Fruit fly (Drosophila melanogaster) whole organism, embryonic: ENCODE results near the gene CG43658.

ENCODE experiments used
- Abd-B ChIP-seq: fragments of 200-800 bp; sonication (Bioruptor generic); optimal IDR thresholded peaks from 2 replicates; lab custom pipeline; 2018; ENCODE audit warnings: missing biosample characterization, mild to moderate bottlenecking, missing genetic modification characterization, moderate library complexity
- Awh ChIP-seq: fragments of 200-800 bp; sonication (Bioruptor generic); IDR thresholded peaks from 2 replicates; pipeline ENCODE4, ENCODE4 v1.3.6; 2022; ENCODE audit warnings: missing biosample characterization, missing genetic modification characterization
- CG10209 ChIP-seq: fragments of 200-800 bp; sonication (Bioruptor generic); optimal IDR thresholded peaks from 3 replicates; lab custom pipeline; 2017; ENCODE audit warnings: missing biosample characterization, mild to moderate bottlenecking, missing genetic modification characterization, missing genetic modification reagents
- CG11093 ChIP-seq: fragments of 200-800 bp; sonication (Bioruptor generic); IDR thresholded peaks from 3 replicates; pipeline ENCODE4 v1.3.6; 2022; ENCODE audit warnings: missing biosample characterization, missing genetic modification characterization
- CG11456 ChIP-seq: fragments of 200-800 bp; sonication (Bioruptor generic); IDR thresholded peaks from 3 replicates; pipeline ENCODE4 v1.3.6; 2022; ENCODE audit warnings: missing biosample characterization, missing genetic modification characterization
- CG1233 ChIP-seq: fragments of 200-800 bp; sonication (Bioruptor generic); optimal IDR thresholded peaks from 4 replicates; lab custom pipeline; 2018; ENCODE audit warnings: missing biosample characterization, mild to moderate bottlenecking, missing genetic modification characterization
- CG12942 ChIP-seq: fragments of 200-800 bp; sonication (Bioruptor generic); optimal IDR thresholded peaks from 3 replicates; lab custom pipeline; 2016; ENCODE audit warnings: missing biosample characterization, missing genetic modification characterization
- CG14860 ChIP-seq: fragments of 200-800 bp; sonication (Bioruptor generic); IDR thresholded peaks from 3 replicates; pipeline ENCODE4 v1.3.6; 2022; ENCODE audit warnings: missing biosample characterization, missing genetic modification characterization; ENCODE audit not compliant: partially characterized antibody
- CG15011 ChIP-seq: fragments of 200-800 bp; sonication (Bioruptor generic); optimal IDR thresholded peaks from 3 replicates; lab custom pipeline; 2018; ENCODE audit warnings: missing biosample characterization, mild to moderate bottlenecking, missing genetic modification characterization
- CG1529 ChIP-seq: fragments of 200-800 bp; sonication (Bioruptor generic); optimal IDR thresholded peaks from 3 replicates; lab custom pipeline; 2018; ENCODE audit warnings: missing biosample characterization, missing genetic modification characterization
- CG15601 ChIP-seq: fragments of 200-800 bp; sonication (Bioruptor generic); optimal IDR thresholded peaks from 3 replicates; lab custom pipeline; 2019; ENCODE audit warnings: missing biosample characterization, mild to moderate bottlenecking, missing genetic modification characterization, moderate library complexity
- CG16813 ChIP-seq: fragments of 200-800 bp; sonication (Bioruptor generic); IDR thresholded peaks from 3 replicates; pipeline ENCODE4 v1.3.6; 2022; ENCODE audit warnings: missing biosample characterization, missing genetic modification characterization; ENCODE audit not compliant: partially characterized antibody
- CG17385 ChIP-seq: fragments of 200-800 bp; sonication (Bioruptor generic); optimal IDR thresholded peaks from 3 replicates; lab custom pipeline; 2018; ENCODE audit warnings: missing biosample characterization, mild to moderate bottlenecking, missing genetic modification characterization
- CG18262 ChIP-seq: fragments of 200-800 bp; optimal IDR thresholded peaks from 3 replicates; lab custom pipeline; 2019; ENCODE audit warnings: missing biosample characterization, mild to moderate bottlenecking, missing genetic modification characterization, moderate library complexity
- CG2129 ChIP-seq: fragments of 200-800 bp; sonication (Bioruptor generic); IDR thresholded peaks from 2 replicates; pipeline ENCODE4 v1.3.6; 2022; ENCODE audit warnings: missing biosample characterization, missing genetic modification characterization; ENCODE audit not compliant: partially characterized antibody
- CG2889 ChIP-seq: fragments of 200-800 bp; sonication (Bioruptor generic); IDR thresholded peaks from 3 replicates; pipeline ENCODE4 v1.3.6; 2022; ENCODE audit warnings: missing biosample characterization, missing genetic modification characterization
- CG3163 ChIP-seq: fragments of 200-800 bp; sonication (Bioruptor generic); optimal IDR thresholded peaks from 3 replicates; lab custom pipeline; 2016; ENCODE audit warnings: missing biosample characterization, missing genetic modification characterization
- CG3281 ChIP-seq: fragments of 200-800 bp; sonication (Bioruptor generic); optimal IDR thresholded peaks from 3 replicates; lab custom pipeline; 2017; ENCODE audit warnings: missing biosample characterization, mild to moderate bottlenecking, missing genetic modification characterization
- CG3726 ChIP-seq: fragments of 200-800 bp; sonication (Bioruptor generic); IDR thresholded peaks from 3 replicates; pipeline ENCODE4, ENCODE4 v1.3.6; 2022; ENCODE audit warnings: missing biosample characterization, missing genetic modification characterization
- CG3847 ChIP-seq: fragments of 200-800 bp; sonication (Bioruptor generic); IDR thresholded peaks from 2 replicates; pipeline ENCODE4 v1.3.6; 2022; ENCODE audit warnings: missing biosample characterization, missing genetic modification characterization
- CG42726 ChIP-seq: fragments of 200-800 bp; sonication (Bioruptor generic); IDR thresholded peaks from 2 replicates; pipeline ENCODE4 v1.3.6; 2022; ENCODE audit warnings: missing biosample characterization, missing genetic modification characterization; ENCODE audit not compliant: partially characterized antibody
- CG5953 ChIP-seq: fragments of 200-800 bp; sonication (Bioruptor generic); IDR thresholded peaks from 2 replicates; pipeline ENCODE4 v1.3.6; 2022; ENCODE audit warnings: missing biosample characterization, missing genetic modification characterization
- CG6683 ChIP-seq: fragments of 200-800 bp; sonication (Bioruptor generic); optimal IDR thresholded peaks from 2 replicates; lab custom pipeline; 2017; ENCODE audit warnings: missing biosample characterization, mild to moderate bottlenecking, missing genetic modification characterization, missing genetic modification reagents
- CG7839 ChIP-seq: fragments of 200-800 bp; sonication (Bioruptor generic); optimal IDR thresholded peaks from 3 replicates; lab custom pipeline; 2018; ENCODE audit warnings: missing biosample characterization, mild to moderate bottlenecking, missing genetic modification characterization, moderate library complexity
- CG8478 ChIP-seq: fragments of >200 bp; optimal IDR thresholded peaks from 2 replicates; lab custom pipeline; 2018
- Deaf1 ChIP-seq: fragments of 200-800 bp; optimal IDR thresholded peaks from 3 replicates; lab custom pipeline; 2019; ENCODE audit warnings: missing biosample characterization, mild to moderate bottlenecking, missing genetic modification characterization, moderate library complexity
- Dek ChIP-seq: fragments of 200-800 bp; sonication (Bioruptor generic); optimal IDR thresholded peaks from 3 replicates; lab custom pipeline; 2019; ENCODE audit warnings: missing biosample characterization, mild to moderate bottlenecking, missing genetic modification characterization, moderate library complexity
- Gsc ChIP-seq: fragments of 200-800 bp; sonication (Bioruptor generic); IDR thresholded peaks from 2 replicates; pipeline ENCODE4 v1.3.6; 2022; ENCODE audit warnings: missing biosample characterization, missing genetic modification characterization
- Hmr ChIP-seq: fragments of 200-800 bp; sonication (Bioruptor generic); optimal IDR thresholded peaks from 3 replicates; lab custom pipeline; 2017; ENCODE audit warnings: mild to moderate bottlenecking, missing biosample characterization, missing genetic modification reagents, missing genetic modification characterization
- Myb ChIP-seq: fragments of 200-800 bp; sonication (Bioruptor generic); optimal IDR thresholded peaks from 2 replicates; lab custom pipeline; 2016; ENCODE audit warnings: missing biosample characterization, missing genetic modification characterization
- ac ChIP-seq: fragments of 200-800 bp; sonication (Bioruptor generic); optimal IDR thresholded peaks from 3 replicates; lab custom pipeline; 2017; ENCODE audit warnings: missing biosample characterization, mild to moderate bottlenecking, missing genetic modification characterization
- ara ChIP-seq: fragments of 200-800 bp; sonication (Bioruptor generic); IDR thresholded peaks from 2 replicates; pipeline ENCODE4 v1.3.6; 2022; ENCODE audit warnings: missing biosample characterization, missing genetic modification characterization
- bab2 ChIP-seq: fragments of 200-800 bp; sonication (Bioruptor generic); optimal IDR thresholded peaks from 2 replicates; lab custom pipeline; 2016; ENCODE audit warnings: missing biosample characterization, missing genetic modification characterization
- btn ChIP-seq: fragments of 200-800 bp; sonication (Bioruptor generic); optimal IDR thresholded peaks from 2 replicates; lab custom pipeline; 2016; ENCODE audit warnings: missing biosample characterization, missing genetic modification characterization
- cato ChIP-seq: fragments of 200-800 bp; sonication (Bioruptor generic); optimal IDR thresholded peaks from 2 replicates; lab custom pipeline; 2016; ENCODE audit warnings: missing biosample characterization, missing genetic modification characterization, borderline replicate concordance
- chm ChIP-seq: fragments of 200-800 bp; sonication (Bioruptor generic); IDR thresholded peaks from 2 replicates; pipeline ENCODE4 v1.3.6; 2022; ENCODE audit warnings: missing biosample characterization, missing genetic modification characterization
- crol ChIP-seq: fragments of 200-800 bp; sonication (Bioruptor generic); IDR thresholded peaks from 2 replicates; pipeline ENCODE4 v1.3.6; 2022; ENCODE audit warnings: missing biosample characterization, missing genetic modification characterization
- dimm ChIP-seq: fragments of 200-800 bp; sonication (Bioruptor generic); IDR thresholded peaks from 2 replicates; pipeline ENCODE4 v1.3.6; 2022; ENCODE audit warnings: missing biosample characterization, missing genetic modification characterization
- disco-r ChIP-seq: fragments of 200-800 bp; sonication (Bioruptor generic); optimal IDR thresholded peaks from 2 replicates; lab custom pipeline; 2016; ENCODE audit warnings: missing biosample characterization, missing genetic modification characterization
- emc ChIP-seq: fragments of 200-800 bp; sonication (Bioruptor generic); optimal IDR thresholded peaks from 2 replicates; lab custom pipeline; 2016; ENCODE audit warnings: missing biosample characterization, missing genetic modification characterization
- gcm ChIP-seq: fragments of 200-800 bp; sonication (Bioruptor generic); optimal IDR thresholded peaks from 2 replicates; lab custom pipeline; 2019; ENCODE audit warnings: missing biosample characterization, mild to moderate bottlenecking, missing genetic modification characterization, moderate library complexity
- gfzf ChIP-seq: fragments of 200-800 bp; sonication (Bioruptor generic); optimal IDR thresholded peaks from 2 replicates; lab custom pipeline; 2016; ENCODE audit warnings: missing biosample characterization, mild to moderate bottlenecking, missing genetic modification characterization, moderate library complexity
- grau ChIP-seq: fragments of 200-800 bp; optimal IDR thresholded peaks from 3 replicates; lab custom pipeline; 2019; ENCODE audit warnings: missing biosample characterization, mild to moderate bottlenecking, missing genetic modification characterization, moderate library complexity
- gsb-n ChIP-seq: fragments of 200-800 bp; sonication (Bioruptor generic); optimal IDR thresholded peaks from 3 replicates; lab custom pipeline; 2018; ENCODE audit warnings: missing biosample characterization, mild to moderate bottlenecking, missing genetic modification characterization
- her ChIP-seq: fragments of 200-800 bp; sonication (Bioruptor generic); optimal IDR thresholded peaks from 2 replicates; lab custom pipeline; 2016; ENCODE audit warnings: missing biosample characterization, missing genetic modification characterization
- jigr1 ChIP-seq: fragments of 200-800 bp; sonication (Bioruptor generic); IDR thresholded peaks from 3 replicates; pipeline ENCODE4 v1.3.6; 2022; ENCODE audit warnings: missing biosample characterization, missing genetic modification characterization
- klu ChIP-seq: fragments of 200-800 bp; sonication (Bioruptor generic); IDR thresholded peaks from 2 replicates; pipeline ENCODE4 v1.3.6; 2022; ENCODE audit warnings: missing biosample characterization, missing genetic modification characterization
- knrl ChIP-seq: fragments of 200-800 bp; sonication (Bioruptor generic); IDR thresholded peaks from 3 replicates; pipeline ENCODE4 v1.3.6; 2022; ENCODE audit warnings: missing biosample characterization, missing genetic modification characterization; ENCODE audit not compliant: partially characterized antibody
- shn ChIP-seq: fragments of 200-800 bp; sonication (Bioruptor generic); optimal IDR thresholded peaks from 3 replicates; lab custom pipeline; 2016; ENCODE audit warnings: missing biosample characterization, missing genetic modification characterization
- ssp ChIP-seq: fragments of 200-800 bp; sonication (Bioruptor generic); IDR thresholded peaks from 2 replicates; pipeline ENCODE4 v1.3.6; 2022; ENCODE audit warnings: missing biosample characterization, missing genetic modification characterization
- usp ChIP-seq: fragments of >200 bp; optimal IDR thresholded peaks from 2 replicates; lab custom pipeline; 2017; ENCODE audit warnings: missing biosample characterization, missing genetic modification characterization
- z ChIP-seq: fragments of 200-800 bp; sonication (Bioruptor generic); IDR thresholded peaks from 3 replicates; pipeline ENCODE4 v1.3.6; 2022; ENCODE audit warnings: missing biosample characterization, missing genetic modification characterization

The CG43658 gene

dm6 chrX:17599330-17599729 lies 38.4 kb upstream of the CG43658 start, which contains the start of gene X11L (continued):
- TF ChIP-seq Awh (GFP tag; lab: Robert Waterston, UW) (0 out of 2 replicates have a peak, but pooled peaks have one; percentile 30), CG2889 (no peak), disco-r (GFP tag; lab: Kevin White, UChicago) (no peak), Dek (tag; lab: Kevin White, UChicago) (no peak), CG16813 (GFP tag; lab: Robert Waterston, UW) (peak; percentile 91), CG11456 (GFP tag; lab: Robert Waterston, UW) (peak; percentile 77), CG6683 (peak; percentile 11), ssp (peak; percentile 52; the same call in 1 of the 2 replicates), usp (GFP tag; lab: Kevin White, UChicago) (no peak), ac (GFP tag; lab: Kevin White, UChicago) (no peak), Abd-B (no peak), gfzf (GFP tag; lab: Kevin White, UChicago) (peak; percentile 36), CG15601 (no peak), CG10209 (peak; percentile 55), CG18262 (peak; percentile 50), CG14860 (GFP tag; lab: Robert Waterston, UW) (peak; percentile 84), CG5953 (no peak), CG1529 (peak; percentile 1), Myb (GFP tag; lab: Kevin White, UChicago) (peak; percentile 81), CG8478 (lab: Kevin White, UChicago) (no peak), CG12942 (GFP tag; lab: Kevin White, UChicago) (peak; percentile 64), CG3281 (GFP tag; lab: Kevin White, UChicago) (peak; percentile 30), CG11093 (no peak; the same call in 2 of the 3 replicates), CG1233 (GFP tag; lab: Kevin White, UChicago) (no peak), jigr1 (GFP tag; lab: Robert Waterston, UW) (no peak), bab2 (GFP tag; lab: Kevin White, UChicago) (peak; percentile 80), dimm (GFP tag; lab: Robert Waterston, UW) (no peak), btn (GFP tag; lab: Kevin White, UChicago) (peak; percentile 55), CG3847 (GFP tag; lab: Robert Waterston, UW) (peak; percentile 76), CG42726 (GFP tag; lab: Robert Waterston, UW) (peak; percentile 90), knrl (peak; percentile 88), z (no peak), CG3726 (no peak), CG3163 (GFP tag; lab: Kevin White, UChicago) (peak; percentile 56), cato (GFP tag; lab: Kevin White, UChicago) (peak; percentile 37), ara (GFP tag; lab: Robert Waterston, UW) (peak; percentile 66), Deaf1 (tag; lab: Kevin White, UChicago) (no peak), CG7839 (tag; lab: Kevin White, UChicago) (no peak), gsb-n (tag; lab: Kevin White, UChicago) (no peak), gcm (no peak), crol (GFP tag; lab: Robert Waterston, UW) (0 out of 2 replicates have a peak, but pooled peaks have one; percentile 11), CG2129 (GFP tag; lab: Robert Waterston, UW) (peak; percentile 53), her (peak; percentile 76), chm (GFP tag; lab: Robert Waterston, UW) (no peak), CG15011 (GFP tag; lab: Kevin White, UChicago) (no peak), Gsc (GFP tag; lab: Robert Waterston, UW) (no peak), shn (GFP tag; lab: Kevin White, UChicago) (peak; percentile 73), klu (GFP tag; lab: Robert Waterston, UW) (0 out of 2 replicates have a peak, but pooled peaks have one; percentile 8), emc (GFP tag; lab: Kevin White, UChicago) (peak; percentile 52), Hmr (GFP tag; lab: Kevin White, UChicago) (no peak), grau (tag; lab: Kevin White, UChicago) (peak; percentile 61), CG17385 (GFP tag; lab: Kevin White, UChicago) (peak; percentile 50)
